Fruit fly (Drosophila melanogaster) whole organism, wandering third instar larva: ENCODE results near the gene hoip.

ENCODE experiments used
- Abd-B ChIP-seq: fragments of >200 bp; optimal IDR thresholded peaks from 2 replicates; lab custom pipeline; 2017; ENCODE audit warnings: missing biosample characterization, missing genetic modification characterization
- CG32264 ChIP-seq: fragments of 200-800 bp; sonication (Bioruptor generic); optimal IDR thresholded peaks from 2 replicates; lab custom pipeline; 2016; ENCODE audit warnings: missing biosample characterization, missing genetic modification characterization
- CG9705 ChIP-seq: fragments of 200-800 bp; sonication (Bioruptor generic); optimal IDR thresholded peaks from 2 replicates; lab custom pipeline; 2018; ENCODE audit warnings: missing biosample characterization, mild to moderate bottlenecking, missing genetic modification characterization
- CrebA ChIP-seq: fragments of 200-800 bp; sonication (Bioruptor generic); optimal IDR thresholded peaks from 2 replicates; lab custom pipeline; 2016; ENCODE audit warnings: missing biosample characterization, mild to moderate bottlenecking, missing genetic modification characterization, borderline replicate concordance
- Dfd ChIP-seq: fragments of >200 bp; optimal IDR thresholded peaks from 2 replicates; lab custom pipeline; 2017; ENCODE audit warnings: missing biosample characterization, missing genetic modification characterization
- Dif ChIP-seq: fragments of 200-275, 200-300 bp; sonication (Bioruptor generic); optimal IDR thresholded peaks from 2 replicates; lab custom pipeline; 2018; ENCODE audit warnings: missing biosample characterization, missing genetic modification characterization; ENCODE audit not compliant: partially characterized antibody
- GATAd ChIP-seq: sonication (Bioruptor generic); optimal IDR thresholded peaks from 2 replicates; lab custom pipeline; 2016; ENCODE audit warnings: missing biosample characterization, missing genetic modification characterization
- HLH106 ChIP-seq: fragments of 200-800 bp; optimal IDR thresholded peaks from 3 replicates; lab custom pipeline; 2019; ENCODE audit warnings: missing biosample characterization, mild to moderate bottlenecking, missing genetic modification characterization, moderate library complexity
- Hnf4 ChIP-seq: fragments of 200-800 bp; sonication (Bioruptor generic); optimal IDR thresholded peaks from 2 replicates; lab custom pipeline; 2016; ENCODE audit warnings: missing biosample characterization, mild to moderate bottlenecking, missing genetic modification characterization
- Hr78 ChIP-seq: fragments of >200 bp; optimal IDR thresholded peaks from 2 replicates; lab custom pipeline; 2017; ENCODE audit warnings: missing biosample characterization, missing genetic modification characterization
- Hr83 ChIP-seq: fragments of 200-300 bp; sonication (Bioruptor generic); optimal IDR thresholded peaks from 2 replicates; lab custom pipeline; 2016; ENCODE audit warnings: missing biosample characterization, mild to moderate bottlenecking, missing genetic modification characterization, moderate library complexity; ENCODE audit not compliant: poor library complexity, severe bottlenecking
- Jra ChIP-seq: sonication (Bioruptor generic); optimal IDR thresholded peaks from 2 replicates; lab custom pipeline; 2016; ENCODE audit warnings: missing biosample characterization, missing genetic modification characterization
- Mio ChIP-seq: sonication (Bioruptor generic); optimal IDR thresholded peaks from 2 replicates; lab custom pipeline; 2016; ENCODE audit warnings: missing biosample characterization, missing genetic modification characterization
- Myc ChIP-seq: fragments of >200 bp; optimal IDR thresholded peaks from 2 replicates; lab custom pipeline; 2017
- N ChIP-seq: fragments of >200 bp; optimal IDR thresholded peaks from 2 replicates; lab custom pipeline; 2018; ENCODE audit warnings: missing biosample characterization, missing external identifiers, missing genetic modification characterization
- OdsH ChIP-seq: fragments of 200-800 bp; sonication (Bioruptor generic); optimal IDR thresholded peaks from 2 replicates; lab custom pipeline; 2016; ENCODE audit warnings: missing biosample characterization, mild to moderate bottlenecking, missing genetic modification characterization
- Rel ChIP-seq, 2 experiments: fragments of 200-800 bp; sonication (Bioruptor generic) in 1 of 2; optimal IDR thresholded peaks; 2 replicates in 1 of 2; 3 replicates in 1 of 2; lab custom pipeline; 2016 to 2019; ENCODE audit warnings: mild to moderate bottlenecking in 2 of 2, missing biosample characterization in 2 of 2, missing genetic modification characterization in 2 of 2, moderate library complexity in 1 of 2
- Sp1 ChIP-seq: fragments of 200-800 bp; sonication (Bioruptor generic); optimal IDR thresholded peaks from 3 replicates; lab custom pipeline; 2019; ENCODE audit warnings: missing biosample characterization, mild to moderate bottlenecking, missing genetic modification characterization, moderate library complexity
- Vsx2 ChIP-seq: fragments of 200-300, 225-300 bp; sonication (Bioruptor generic); optimal IDR thresholded peaks from 2 replicates; lab custom pipeline; 2018; ENCODE audit warnings: missing biosample characterization, missing genetic modification characterization; ENCODE audit not compliant: partially characterized antibody
- br ChIP-seq: fragments of 200-800 bp; sonication (Bioruptor generic); optimal IDR thresholded peaks from 2 replicates; lab custom pipeline; 2016; ENCODE audit warnings: missing biosample characterization, missing genetic modification characterization
- brk ChIP-seq: fragments of 200-800 bp; sonication (Bioruptor generic); optimal IDR thresholded peaks from 2 replicates; lab custom pipeline; 2016; ENCODE audit warnings: missing biosample characterization, mild to moderate bottlenecking, missing genetic modification characterization
- dl ChIP-seq, 2 experiments: fragments of 175-275, 200-275 bp in 1 of 2; fragments of 200-275 bp in 1 of 2; sonication (Bioruptor generic); optimal IDR thresholded peaks; lab custom pipeline; 2018; ENCODE audit warnings: mild to moderate bottlenecking in 2 of 2, missing biosample characterization in 2 of 2, missing genetic modification characterization in 2 of 2, moderate library complexity in 2 of 2; ENCODE audit not compliant: partially characterized antibody in 2 of 2, insufficient read depth in 1 of 2
- dmrt93B ChIP-seq: fragments of 200-800 bp; sonication (Bioruptor generic); optimal IDR thresholded peaks from 2 replicates; lab custom pipeline; 2018; ENCODE audit warnings: missing biosample characterization, mild to moderate bottlenecking, missing genetic modification characterization
- dsf ChIP-seq: sonication (Bioruptor generic); optimal IDR thresholded peaks from 2 replicates; lab custom pipeline; 2016; ENCODE audit warnings: missing biosample characterization, missing genetic modification characterization, borderline replicate concordance
- ey ChIP-seq: fragments of 200-800 bp; sonication (Bioruptor generic); optimal IDR thresholded peaks from 2 replicates; lab custom pipeline; 2016; ENCODE audit warnings: missing biosample characterization, missing genetic modification characterization
- foxo ChIP-seq, 2 experiments: fragments of 200-800 bp; sonication (Bioruptor generic); optimal IDR thresholded peaks; 2 replicates in 1 of 2; 3 replicates in 1 of 2; lab custom pipeline; 2016 to 2017; ENCODE audit warnings: missing biosample characterization in 2 of 2, missing genetic modification characterization in 2 of 2
- fru ChIP-seq: fragments of 200-800 bp; sonication (Bioruptor generic); optimal IDR thresholded peaks from 3 replicates; lab custom pipeline; 2016; ENCODE audit warnings: missing biosample characterization, mild to moderate bottlenecking, missing genetic modification characterization
- h ChIP-seq: fragments of 200-800 bp; sonication (Bioruptor generic); optimal IDR thresholded peaks from 3 replicates; lab custom pipeline; 2016; ENCODE audit warnings: missing biosample characterization, mild to moderate bottlenecking, missing genetic modification characterization
- jim ChIP-seq: fragments of 175-275, 200-325 bp; sonication (Bioruptor generic); optimal IDR thresholded peaks from 2 replicates; lab custom pipeline; 2016; ENCODE audit warnings: missing biosample characterization, mild to moderate bottlenecking, missing genetic modification characterization
- lola ChIP-seq: fragments of >200 bp; optimal IDR thresholded peaks from 2 replicates; lab custom pipeline; 2017; ENCODE audit warnings: missing biosample characterization, missing genetic modification characterization
- pan ChIP-seq: fragments of >200 bp; optimal IDR thresholded peaks from 2 replicates; lab custom pipeline; 2017
- psq ChIP-seq: fragments of 200-800 bp; sonication (Bioruptor generic); optimal IDR thresholded peaks from 3 replicates; lab custom pipeline; 2017; ENCODE audit warnings: missing biosample characterization, mild to moderate bottlenecking, missing genetic modification characterization, moderate library complexity
- rgr ChIP-seq: fragments of 200-800 bp; sonication (Bioruptor generic); optimal IDR thresholded peaks from 3 replicates; lab custom pipeline; 2016; ENCODE audit warnings: missing biosample characterization, mild to moderate bottlenecking, missing genetic modification characterization
- sage ChIP-seq: fragments of 200-800 bp; sonication (Bioruptor generic); optimal IDR thresholded peaks from 2 replicates; lab custom pipeline; 2016; ENCODE audit warnings: missing biosample characterization, mild to moderate bottlenecking, missing genetic modification characterization
- sv ChIP-seq: fragments of 200-800 bp; sonication (Bioruptor generic); optimal IDR thresholded peaks from 3 replicates; lab custom pipeline; 2016; ENCODE audit warnings: missing biosample characterization, missing genetic modification characterization
- tai ChIP-seq: sonication (Bioruptor generic); optimal IDR thresholded peaks from 2 replicates; lab custom pipeline; 2016; ENCODE audit warnings: missing biosample characterization, missing genetic modification characterization
- usp ChIP-seq: fragments of >200 bp; optimal IDR thresholded peaks from 2 replicates; lab custom pipeline; 2017; ENCODE audit warnings: missing biosample characterization, missing genetic modification characterization
- woc ChIP-seq: sonication (Bioruptor generic); optimal IDR thresholded peaks from 2 replicates; lab custom pipeline; 2016; ENCODE audit warnings: missing biosample characterization, mild to moderate bottlenecking, missing genetic modification characterization

hoip gene

DNA sequence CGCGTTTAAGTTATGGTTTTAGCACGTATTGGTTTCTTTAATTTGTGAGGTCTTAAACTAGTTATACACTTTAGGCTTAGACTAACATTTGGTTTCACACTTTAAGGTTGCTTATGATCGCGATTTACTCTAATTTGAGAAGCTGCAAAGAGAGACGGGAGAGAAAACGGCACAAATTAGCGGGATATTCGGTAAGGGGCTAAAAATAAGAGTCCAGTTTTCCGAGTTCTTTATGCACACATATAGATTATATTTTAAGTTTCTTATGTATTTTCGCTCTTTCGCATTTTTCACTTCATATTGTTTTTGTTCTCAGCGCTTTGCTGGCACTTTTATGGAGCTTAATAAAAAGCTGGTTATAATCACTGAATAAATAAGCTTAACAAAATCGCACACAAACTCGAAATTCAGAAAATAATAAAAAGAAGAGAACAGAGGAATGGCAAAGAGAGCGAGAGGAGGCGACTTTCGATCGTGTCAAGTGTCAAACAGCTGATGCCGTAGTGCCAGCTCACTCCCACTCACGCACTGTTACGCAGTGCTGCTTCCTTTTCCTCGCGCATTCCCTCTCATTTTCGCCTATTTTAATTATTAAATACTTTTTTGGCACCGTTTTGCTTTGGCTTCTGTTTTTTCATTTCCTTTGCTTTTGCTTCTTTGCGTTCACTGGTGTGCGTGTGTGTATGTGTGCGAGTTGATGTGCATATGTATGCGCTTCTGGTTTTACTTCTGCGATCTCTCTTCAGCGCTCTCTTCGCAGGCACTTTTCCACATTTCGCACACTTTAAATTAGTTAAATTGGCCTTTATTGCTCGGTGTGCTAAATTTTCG is 1.3 kb upstream of the hoip start (continued):
- TF ChIP-seq h (GFP tag; lab: Kevin White, UChicago) (no peak), tai (GFP tag; lab: Kevin White, UChicago) (no peak), sv (no peak), dmrt93B (no peak), Hr83 (GFP tag; lab: Kevin White, UChicago) (no peak), Hnf4 (no peak), foxo (GFP tag; optimal IDR thresholded peaks at IDR 0.05; lab: Kevin White, UChicago) (no peak), Myc (lab: Kevin White, UChicago) (no peak), CrebA (GFP tag; lab: Kevin White, UChicago) (no peak), usp (GFP tag; lab: Kevin White, UChicago) (no peak), Dfd (GFP tag; lab: Kevin White, UChicago) (no peak), br (peak; percentile 45), psq (peak; percentile 78), Hr78 (GFP tag; lab: Kevin White, UChicago) (no peak), brk (GFP tag; lab: Kevin White, UChicago) (peak; percentile 37)

DNA sequence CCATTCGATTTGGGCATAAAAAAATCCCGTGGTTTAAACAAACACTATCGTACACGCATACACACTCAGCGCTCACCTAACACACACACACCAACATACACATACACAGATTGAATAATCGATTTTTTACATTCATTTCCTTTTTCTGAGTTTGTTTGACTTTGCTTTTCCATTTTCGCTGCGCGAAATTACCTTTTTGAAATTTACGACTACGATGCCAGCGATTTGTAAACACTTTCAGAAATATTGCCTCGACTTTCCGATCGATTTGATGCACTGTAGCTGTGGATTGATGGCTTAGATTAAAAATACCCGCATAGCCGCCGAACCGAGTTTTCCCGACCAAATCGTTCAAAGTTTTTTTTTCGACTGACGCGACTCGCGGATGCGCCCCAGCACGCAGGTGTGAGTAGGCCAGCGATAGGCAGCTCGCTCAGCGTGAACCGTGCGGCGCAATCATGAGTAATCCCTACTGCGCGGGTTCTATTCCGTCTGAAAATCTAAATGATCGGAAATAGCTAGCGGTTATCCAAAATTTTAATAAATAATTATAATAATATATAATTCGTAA is 583 bp upstream of the hoip start, which contains the start of gene Pka-C1:
Gene Pka-C1 (minus strand): TSS at position 375 of the 571 bp plus-strand sequence.
- TF ChIP-seq foxo (GFP tag; optimal IDR thresholded peaks at IDR 0.05; lab: Kevin White, UChicago) (peak in 1 of 2 experiments; percentile 4), CG32264 (no peak), dsf (GFP tag; lab: Kevin White, UChicago) (no peak), Hr83 (GFP tag; lab: Kevin White, UChicago) (peak; percentile 5), sage (GFP tag; lab: Kevin White, UChicago) (no peak), Hr78 (GFP tag; lab: Kevin White, UChicago) (no peak), GATAd (GFP tag; lab: Kevin White, UChicago) (no peak), HLH106 (tag; lab: Kevin White, UChicago) (peak; percentile 30), Mio (GFP tag; lab: Kevin White, UChicago) (no peak), Vsx2 (no peak), Dfd (GFP tag; lab: Kevin White, UChicago) (no peak), brk (GFP tag; lab: Kevin White, UChicago) (no peak), Myc (lab: Kevin White, UChicago) (no peak), CG9705 (GFP tag; lab: Kevin White, UChicago) (no peak), Jra (GFP tag; lab: Kevin White, UChicago) (no peak), dl (GFP tag; optimal IDR thresholded peaks at IDR 0.05; lab: Kevin White, UChicago; ENCODE audit: insufficient read depth in 1 of 2, partially characterized antibody in 2 of 2) (no peak), lola (no peak), usp (GFP tag; lab: Kevin White, UChicago) (no peak), tai (GFP tag; lab: Kevin White, UChicago) (no peak), sv (no peak), N (GFP tag; lab: Kevin White, UChicago) (no peak), dmrt93B (peak; percentile 8), psq (no peak), ey (GFP tag; lab: Kevin White, UChicago) (no peak), Rel (GFP tag; optimal IDR thresholded peaks at IDR 0.05; lab: Kevin White, UChicago) (no peak), Rel (tag; optimal IDR thresholded peaks at IDR 0.05; lab: Kevin White, UChicago) (peak; percentile 64), pan (lab: Kevin White, UChicago) (no peak), Abd-B (GFP tag; lab: Kevin White, UChicago) (no peak), Sp1 (GFP tag; lab: Kevin White, UChicago) (peak; percentile 40), OdsH (GFP tag; lab: Kevin White, UChicago) (no peak), br (peak; percentile 13), rgr (peak; percentile 7), Hnf4 (peak; percentile 2), jim (GFP tag; lab: Kevin White, UChicago) (no peak), woc (GFP tag; lab: Kevin White, UChicago) (no peak), fru (GFP tag; lab: Kevin White, UChicago) (no peak), CrebA (GFP tag; lab: Kevin White, UChicago) (no peak), h (GFP tag; lab: Kevin White, UChicago) (no peak), Dif (peak; percentile 55)
